Fruit fly (Drosophila melanogaster): ENCODE data around the gene yellow-f2.
A peak's percentile ranks its signal among the peaks of the same experiment; 100 is the strongest.

DNA sequence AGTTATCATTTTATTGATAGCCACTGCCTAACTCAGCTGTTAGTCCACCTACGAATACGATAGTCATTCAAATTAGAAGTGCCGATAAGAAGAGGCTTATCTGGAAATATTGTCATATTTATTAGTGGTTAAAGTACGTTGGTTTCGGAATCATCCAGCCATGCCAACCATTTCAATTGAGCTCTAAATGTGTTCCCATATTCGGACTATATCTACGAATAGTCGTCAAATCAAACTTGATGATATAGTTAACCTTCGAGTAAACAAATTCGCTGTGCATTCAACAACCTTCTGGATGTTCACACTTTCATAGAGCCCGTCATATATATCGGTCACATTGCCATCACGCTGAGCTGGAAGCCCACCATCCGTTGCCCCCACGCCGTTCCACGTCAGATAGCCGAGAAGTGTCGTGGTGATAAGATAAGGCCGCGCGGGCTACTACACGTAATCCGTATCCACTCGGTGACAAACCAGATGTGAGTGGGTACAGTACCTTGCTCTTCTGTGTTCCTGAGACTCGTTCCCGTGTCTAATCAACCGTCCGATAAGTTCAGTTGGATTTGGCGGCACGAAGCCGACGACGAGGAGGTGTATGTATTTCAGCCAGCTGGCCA is 23.4 kb upstream of the yellow-f2 start:
- TF ChIP-seq CG11617 (GFP tag; optimal IDR thresholded peaks at IDR 0.05), result no peak
- no peak for TF ChIP-seq CG1620 (GFP tag; optimal IDR thresholded peaks at IDR 0.05)
- TF ChIP-seq cnc (optimal IDR thresholded peaks at IDR 0.05), result no peak
- no peak for TF ChIP-seq CG7045 (GFP tag; optimal IDR thresholded peaks at IDR 0.05)
- no peak for TF ChIP-seq bab1 (GFP tag; optimal IDR thresholded peaks at IDR 0.05)
- no peak for TF ChIP-seq Crg-1 (GFP tag; optimal IDR thresholded peaks at IDR 0.05)
- TF ChIP-seq Hr96 (GFP tag; optimal IDR thresholded peaks at IDR 0.05), result no peak
- TF ChIP-seq CG33017 (tag; optimal IDR thresholded peaks at IDR 0.05), result peak; percentile 19
- no peak for TF ChIP-seq CG7101 (tag; optimal IDR thresholded peaks at IDR 0.05)
